Fruit fly (Drosophila melanogaster) whole organism, wandering third instar larva: ENCODE data around the gene CG4367.

Source experiments
- Abd-B ChIP-seq: fragments of >200 bp; optimal IDR thresholded peaks from 2 replicates; lab custom pipeline; 2017; ENCODE audit warnings: missing biosample characterization, missing genetic modification characterization
- CG32264 ChIP-seq: fragments of 200-800 bp; sonication (Bioruptor generic); optimal IDR thresholded peaks from 2 replicates; lab custom pipeline; 2016; ENCODE audit warnings: missing biosample characterization, missing genetic modification characterization
- CrebA ChIP-seq: fragments of 200-800 bp; sonication (Bioruptor generic); optimal IDR thresholded peaks from 2 replicates; lab custom pipeline; 2016; ENCODE audit warnings: missing biosample characterization, mild to moderate bottlenecking, missing genetic modification characterization, borderline replicate concordance
- Dfd ChIP-seq: fragments of >200 bp; optimal IDR thresholded peaks from 2 replicates; lab custom pipeline; 2017; ENCODE audit warnings: missing biosample characterization, missing genetic modification characterization
- Dif ChIP-seq: fragments of 200-275, 200-300 bp; sonication (Bioruptor generic); optimal IDR thresholded peaks from 2 replicates; lab custom pipeline; 2018; ENCODE audit warnings: missing biosample characterization, missing genetic modification characterization; ENCODE audit not compliant: partially characterized antibody
- GATAd ChIP-seq: sonication (Bioruptor generic); optimal IDR thresholded peaks from 2 replicates; lab custom pipeline; 2016; ENCODE audit warnings: missing biosample characterization, missing genetic modification characterization
- HLH106 ChIP-seq: fragments of 200-800 bp; optimal IDR thresholded peaks from 3 replicates; lab custom pipeline; 2019; ENCODE audit warnings: missing biosample characterization, mild to moderate bottlenecking, missing genetic modification characterization, moderate library complexity
- Hnf4 ChIP-seq: fragments of 200-800 bp; sonication (Bioruptor generic); optimal IDR thresholded peaks from 2 replicates; lab custom pipeline; 2016; ENCODE audit warnings: missing biosample characterization, mild to moderate bottlenecking, missing genetic modification characterization
- Hr78 ChIP-seq: fragments of >200 bp; optimal IDR thresholded peaks from 2 replicates; lab custom pipeline; 2017; ENCODE audit warnings: missing biosample characterization, missing genetic modification characterization
- Hr83 ChIP-seq: fragments of 200-300 bp; sonication (Bioruptor generic); optimal IDR thresholded peaks from 2 replicates; lab custom pipeline; 2016; ENCODE audit warnings: missing biosample characterization, mild to moderate bottlenecking, missing genetic modification characterization, moderate library complexity; ENCODE audit not compliant: poor library complexity, severe bottlenecking
- Jra ChIP-seq: sonication (Bioruptor generic); optimal IDR thresholded peaks from 2 replicates; lab custom pipeline; 2016; ENCODE audit warnings: missing biosample characterization, missing genetic modification characterization
- Mio ChIP-seq: sonication (Bioruptor generic); optimal IDR thresholded peaks from 2 replicates; lab custom pipeline; 2016; ENCODE audit warnings: missing biosample characterization, missing genetic modification characterization
- N ChIP-seq: fragments of >200 bp; optimal IDR thresholded peaks from 2 replicates; lab custom pipeline; 2018; ENCODE audit warnings: missing biosample characterization, missing external identifiers, missing genetic modification characterization
- OdsH ChIP-seq: fragments of 200-800 bp; sonication (Bioruptor generic); optimal IDR thresholded peaks from 2 replicates; lab custom pipeline; 2016; ENCODE audit warnings: missing biosample characterization, mild to moderate bottlenecking, missing genetic modification characterization
- Rel ChIP-seq, 2 experiments: fragments of 200-800 bp; sonication (Bioruptor generic) in 1 of 2; optimal IDR thresholded peaks; 2 replicates in 1 of 2; 3 replicates in 1 of 2; lab custom pipeline; 2016 to 2019; ENCODE audit warnings: mild to moderate bottlenecking in 2 of 2, missing biosample characterization in 2 of 2, missing genetic modification characterization in 2 of 2, moderate library complexity in 1 of 2
- Sp1 ChIP-seq: fragments of 200-800 bp; sonication (Bioruptor generic); optimal IDR thresholded peaks from 3 replicates; lab custom pipeline; 2019; ENCODE audit warnings: missing biosample characterization, mild to moderate bottlenecking, missing genetic modification characterization, moderate library complexity
- br ChIP-seq: fragments of 200-800 bp; sonication (Bioruptor generic); optimal IDR thresholded peaks from 2 replicates; lab custom pipeline; 2016; ENCODE audit warnings: missing biosample characterization, missing genetic modification characterization
- dl ChIP-seq, 2 experiments: fragments of 175-275, 200-275 bp in 1 of 2; fragments of 200-275 bp in 1 of 2; sonication (Bioruptor generic); optimal IDR thresholded peaks; lab custom pipeline; 2018; ENCODE audit warnings: mild to moderate bottlenecking in 2 of 2, missing biosample characterization in 2 of 2, missing genetic modification characterization in 2 of 2, moderate library complexity in 2 of 2; ENCODE audit not compliant: partially characterized antibody in 2 of 2, insufficient read depth in 1 of 2
- dmrt93B ChIP-seq: fragments of 200-800 bp; sonication (Bioruptor generic); optimal IDR thresholded peaks from 2 replicates; lab custom pipeline; 2018; ENCODE audit warnings: missing biosample characterization, mild to moderate bottlenecking, missing genetic modification characterization
- dsf ChIP-seq: sonication (Bioruptor generic); optimal IDR thresholded peaks from 2 replicates; lab custom pipeline; 2016; ENCODE audit warnings: missing biosample characterization, missing genetic modification characterization, borderline replicate concordance
- foxo ChIP-seq, 2 experiments: fragments of 200-800 bp; sonication (Bioruptor generic); optimal IDR thresholded peaks; 2 replicates in 1 of 2; 3 replicates in 1 of 2; lab custom pipeline; 2016 to 2017; ENCODE audit warnings: missing biosample characterization in 2 of 2, missing genetic modification characterization in 2 of 2
- fru ChIP-seq: fragments of 200-800 bp; sonication (Bioruptor generic); optimal IDR thresholded peaks from 3 replicates; lab custom pipeline; 2016; ENCODE audit warnings: missing biosample characterization, mild to moderate bottlenecking, missing genetic modification characterization
- h ChIP-seq: fragments of 200-800 bp; sonication (Bioruptor generic); optimal IDR thresholded peaks from 3 replicates; lab custom pipeline; 2016; ENCODE audit warnings: missing biosample characterization, mild to moderate bottlenecking, missing genetic modification characterization
- lola ChIP-seq: fragments of >200 bp; optimal IDR thresholded peaks from 2 replicates; lab custom pipeline; 2017; ENCODE audit warnings: missing biosample characterization, missing genetic modification characterization
- pan ChIP-seq: fragments of >200 bp; optimal IDR thresholded peaks from 2 replicates; lab custom pipeline; 2017
- psq ChIP-seq: fragments of 200-800 bp; sonication (Bioruptor generic); optimal IDR thresholded peaks from 3 replicates; lab custom pipeline; 2017; ENCODE audit warnings: missing biosample characterization, mild to moderate bottlenecking, missing genetic modification characterization, moderate library complexity
- rgr ChIP-seq: fragments of 200-800 bp; sonication (Bioruptor generic); optimal IDR thresholded peaks from 3 replicates; lab custom pipeline; 2016; ENCODE audit warnings: missing biosample characterization, mild to moderate bottlenecking, missing genetic modification characterization
- sv ChIP-seq: fragments of 200-800 bp; sonication (Bioruptor generic); optimal IDR thresholded peaks from 3 replicates; lab custom pipeline; 2016; ENCODE audit warnings: missing biosample characterization, missing genetic modification characterization
- tai ChIP-seq: sonication (Bioruptor generic); optimal IDR thresholded peaks from 2 replicates; lab custom pipeline; 2016; ENCODE audit warnings: missing biosample characterization, missing genetic modification characterization
- usp ChIP-seq: fragments of >200 bp; optimal IDR thresholded peaks from 2 replicates; lab custom pipeline; 2017; ENCODE audit warnings: missing biosample characterization, missing genetic modification characterization
- woc ChIP-seq: sonication (Bioruptor generic); optimal IDR thresholded peaks from 2 replicates; lab custom pipeline; 2016; ENCODE audit warnings: missing biosample characterization, mild to moderate bottlenecking, missing genetic modification characterization

The CG4367 gene

DNA sequence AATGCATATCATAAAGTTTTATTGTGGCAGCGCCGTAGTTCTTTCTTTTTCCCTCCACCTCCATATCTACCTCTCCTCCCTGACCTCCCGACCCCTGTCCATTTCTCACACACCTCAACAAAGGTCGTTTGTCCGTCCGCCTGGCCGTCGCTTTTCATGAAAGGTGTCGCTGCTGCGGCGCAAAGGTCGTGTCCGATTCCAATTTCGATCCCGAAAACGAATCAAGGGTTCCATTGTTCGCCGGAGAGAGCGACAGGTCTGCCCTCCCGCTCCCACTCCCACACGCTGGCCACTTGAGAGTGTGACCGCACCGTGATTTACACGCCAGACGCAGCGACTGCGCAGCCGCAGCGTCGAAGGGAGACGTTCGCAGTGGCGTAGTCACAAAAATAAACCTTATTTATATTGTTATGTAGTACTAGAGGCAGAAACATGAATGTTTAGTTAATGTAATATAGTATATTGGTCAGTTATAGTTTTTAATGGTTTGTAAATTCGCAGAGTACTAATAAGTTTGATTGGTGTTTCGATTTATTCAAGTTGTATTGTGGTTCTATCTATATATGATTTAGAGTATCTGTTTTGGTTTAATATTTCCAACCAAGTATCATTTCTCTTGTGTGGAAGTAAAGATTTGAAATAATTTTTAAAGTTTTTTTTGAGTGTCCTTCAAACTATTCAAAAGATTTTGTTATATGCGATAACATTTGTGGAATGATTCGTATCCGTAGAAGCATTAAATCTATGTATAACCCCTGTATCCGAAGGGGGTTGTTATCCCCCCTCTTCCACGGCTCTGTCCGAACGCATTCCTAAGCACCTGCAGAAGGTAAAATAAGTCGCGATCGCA, 12.5 kb downstream of the CG4367 start (continued):
- TF ChIP-seq woc: peak; percentile 79
- TF ChIP-seq foxo (GFP tag; optimal IDR thresholded peaks at IDR 0.05; lab: Kevin White, UChicago): peak in 1 of 2 experiments; percentile 85
- TF ChIP-seq HLH106 (tag; lab: Kevin White, UChicago): peak; percentile 76
- no peak for TF ChIP-seq Hr83
- peak; percentile 87 for TF ChIP-seq fru (GFP tag; lab: Kevin White, UChicago)
- peak; percentile 75 for TF ChIP-seq h

DNA sequence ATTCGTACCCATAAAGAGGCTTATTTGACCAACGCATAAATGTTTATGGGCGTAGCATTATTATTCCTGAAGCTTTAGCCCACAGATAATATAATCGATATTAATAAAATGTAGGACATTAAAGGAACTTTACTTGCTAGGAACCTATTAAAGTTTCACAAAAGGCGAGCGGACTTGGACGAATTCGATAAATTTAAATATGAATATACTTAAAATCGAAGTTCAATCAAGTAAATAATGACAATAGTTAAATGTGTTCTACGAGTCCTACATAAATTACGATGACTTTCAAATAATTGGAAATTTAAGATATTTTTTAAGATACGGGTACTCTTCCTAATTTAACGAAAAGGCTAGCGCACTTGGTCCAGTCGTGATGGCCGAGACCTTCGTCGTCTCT, 13.2 kb downstream of the CG4367 start:
- TF ChIP-seq foxo (GFP tag; optimal IDR thresholded peaks at IDR 0.05; lab: Kevin White, UChicago): peak in 1 of 2 experiments; percentile 18
- TF ChIP-seq OdsH (GFP tag; lab: Kevin White, UChicago): peak; percentile 13
- no peak for TF ChIP-seq psq (GFP tag; lab: Kevin White, UChicago)
- TF ChIP-seq fru (GFP tag; lab: Kevin White, UChicago): peak; percentile 22
- TF ChIP-seq Jra: peak; percentile 11

dm6 chr3R:20291106-20291505, 13.7 kb downstream of the CG4367 start:
- TF ChIP-seq dl (GFP tag; optimal IDR thresholded peaks at IDR 0.05; lab: Kevin White, UChicago; ENCODE audit: insufficient read depth in 1 of 2, partially characterized antibody in 2 of 2) (no peak), psq (GFP tag; lab: Kevin White, UChicago) (no peak), Rel (GFP tag; optimal IDR thresholded peaks at IDR 0.05; lab: Kevin White, UChicago) (no peak), Rel (tag; optimal IDR thresholded peaks at IDR 0.05; lab: Kevin White, UChicago) (no peak), Jra (no peak), sv (no peak), tai (GFP tag; lab: Kevin White, UChicago) (no peak), Sp1 (GFP tag; lab: Kevin White, UChicago) (no peak), Mio (no peak), rgr (GFP tag; lab: Kevin White, UChicago) (no peak), fru (GFP tag; lab: Kevin White, UChicago) (no peak), Abd-B (GFP tag; lab: Kevin White, UChicago) (no peak), Hnf4 (GFP tag; lab: Kevin White, UChicago) (no peak), foxo (GFP tag; optimal IDR thresholded peaks at IDR 0.05; lab: Kevin White, UChicago) (no peak), br (GFP tag; lab: Kevin White, UChicago) (no peak), Dif (no peak), Hr78 (no peak), N (GFP tag; lab: Kevin White, UChicago) (no peak), GATAd (no peak)
- TF ChIP-seq, all 38 proteins: peak for 0

DNA sequence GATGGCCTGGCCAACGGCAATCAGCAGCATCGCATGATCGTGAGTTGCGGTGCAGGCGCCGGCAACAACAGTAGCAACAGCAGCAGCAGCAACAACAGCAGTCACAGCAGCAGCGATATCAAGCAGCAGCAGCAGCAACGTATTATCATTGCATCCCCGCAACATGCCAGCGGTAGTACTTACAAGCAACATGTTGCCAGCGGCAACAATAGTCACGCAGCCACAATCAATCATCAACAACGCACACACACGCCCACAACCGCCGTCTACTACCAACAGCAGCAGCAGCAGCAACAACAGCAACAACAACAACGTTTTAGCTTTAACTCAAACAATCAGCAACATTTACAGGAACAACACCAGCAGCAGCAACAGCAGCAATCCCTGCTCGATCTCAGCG, 16.2 kb downstream of the CG4367 start:
- TF ChIP-seq fru (GFP tag; lab: Kevin White, UChicago) (no peak), Dfd (GFP tag; lab: Kevin White, UChicago) (peak; percentile 96)
- TF ChIP-seq, all 38 proteins: peak for 1

DNA sequence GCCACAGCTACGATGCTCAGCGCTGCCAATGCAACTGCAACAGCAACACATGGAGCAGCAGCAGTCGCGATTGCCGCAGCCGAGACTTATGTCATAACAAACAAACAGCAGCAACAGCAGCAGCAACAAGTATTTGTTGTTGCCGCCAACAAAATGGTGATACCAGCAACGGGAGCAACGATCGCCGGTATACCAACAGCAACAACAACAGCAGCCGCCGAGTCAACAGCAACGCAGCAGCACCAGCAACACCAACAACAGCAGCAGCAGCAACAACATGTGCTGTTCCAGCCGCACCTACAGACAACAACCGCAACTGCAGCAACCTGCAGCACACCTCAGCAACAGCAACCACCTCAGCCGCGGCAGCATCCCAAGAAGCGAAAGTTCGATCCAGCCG, 16.7 kb downstream of the CG4367 start:
- TF ChIP-seq dmrt93B (GFP tag; lab: Kevin White, UChicago) (no peak), usp (no peak), Dfd (GFP tag; lab: Kevin White, UChicago) (no peak), CG32264 (GFP tag; lab: Kevin White, UChicago) (no peak), dl (GFP tag; optimal IDR thresholded peaks at IDR 0.05; lab: Kevin White, UChicago; ENCODE audit: insufficient read depth in 1 of 2, partially characterized antibody in 2 of 2) (no peak), lola (GFP tag; lab: Kevin White, UChicago) (no peak), Hnf4 (GFP tag; lab: Kevin White, UChicago) (no peak), Abd-B (GFP tag; lab: Kevin White, UChicago) (no peak), sv (no peak), OdsH (GFP tag; lab: Kevin White, UChicago) (no peak), CrebA (GFP tag; lab: Kevin White, UChicago) (no peak), pan (lab: Kevin White, UChicago) (no peak), dsf (GFP tag; lab: Kevin White, UChicago) (no peak)
